Fruit fly (Drosophila melanogaster) whole organism, wandering third instar larva: ENCODE results near the gene CG15530.

Experiments used
- Abd-B ChIP-seq: fragments of >200 bp; optimal IDR thresholded peaks from 2 replicates; lab custom pipeline; 2017; ENCODE audit warnings: missing biosample characterization, missing genetic modification characterization
- CG32264 ChIP-seq: fragments of 200-800 bp; sonication (Bioruptor generic); optimal IDR thresholded peaks from 2 replicates; lab custom pipeline; 2016; ENCODE audit warnings: missing biosample characterization, missing genetic modification characterization
- CG9705 ChIP-seq: fragments of 200-800 bp; sonication (Bioruptor generic); optimal IDR thresholded peaks from 2 replicates; lab custom pipeline; 2018; ENCODE audit warnings: missing biosample characterization, mild to moderate bottlenecking, missing genetic modification characterization
- CrebA ChIP-seq: fragments of 200-800 bp; sonication (Bioruptor generic); optimal IDR thresholded peaks from 2 replicates; lab custom pipeline; 2016; ENCODE audit warnings: missing biosample characterization, mild to moderate bottlenecking, missing genetic modification characterization, borderline replicate concordance
- Dfd ChIP-seq: fragments of >200 bp; optimal IDR thresholded peaks from 2 replicates; lab custom pipeline; 2017; ENCODE audit warnings: missing biosample characterization, missing genetic modification characterization
- Dif ChIP-seq: fragments of 200-275, 200-300 bp; sonication (Bioruptor generic); optimal IDR thresholded peaks from 2 replicates; lab custom pipeline; 2018; ENCODE audit warnings: missing biosample characterization, missing genetic modification characterization; ENCODE audit not compliant: partially characterized antibody
- GATAd ChIP-seq: sonication (Bioruptor generic); optimal IDR thresholded peaks from 2 replicates; lab custom pipeline; 2016; ENCODE audit warnings: missing biosample characterization, missing genetic modification characterization
- HLH106 ChIP-seq: fragments of 200-800 bp; optimal IDR thresholded peaks from 3 replicates; lab custom pipeline; 2019; ENCODE audit warnings: missing biosample characterization, mild to moderate bottlenecking, missing genetic modification characterization, moderate library complexity
- Hnf4 ChIP-seq: fragments of 200-800 bp; sonication (Bioruptor generic); optimal IDR thresholded peaks from 2 replicates; lab custom pipeline; 2016; ENCODE audit warnings: missing biosample characterization, mild to moderate bottlenecking, missing genetic modification characterization
- Hr78 ChIP-seq: fragments of >200 bp; optimal IDR thresholded peaks from 2 replicates; lab custom pipeline; 2017; ENCODE audit warnings: missing biosample characterization, missing genetic modification characterization
- Hr83 ChIP-seq: fragments of 200-300 bp; sonication (Bioruptor generic); optimal IDR thresholded peaks from 2 replicates; lab custom pipeline; 2016; ENCODE audit warnings: missing biosample characterization, mild to moderate bottlenecking, missing genetic modification characterization, moderate library complexity; ENCODE audit not compliant: poor library complexity, severe bottlenecking
- Jra ChIP-seq: sonication (Bioruptor generic); optimal IDR thresholded peaks from 2 replicates; lab custom pipeline; 2016; ENCODE audit warnings: missing biosample characterization, missing genetic modification characterization
- Mio ChIP-seq: sonication (Bioruptor generic); optimal IDR thresholded peaks from 2 replicates; lab custom pipeline; 2016; ENCODE audit warnings: missing biosample characterization, missing genetic modification characterization
- Myc ChIP-seq: fragments of >200 bp; optimal IDR thresholded peaks from 2 replicates; lab custom pipeline; 2017
- N ChIP-seq: fragments of >200 bp; optimal IDR thresholded peaks from 2 replicates; lab custom pipeline; 2018; ENCODE audit warnings: missing biosample characterization, missing external identifiers, missing genetic modification characterization
- OdsH ChIP-seq: fragments of 200-800 bp; sonication (Bioruptor generic); optimal IDR thresholded peaks from 2 replicates; lab custom pipeline; 2016; ENCODE audit warnings: missing biosample characterization, mild to moderate bottlenecking, missing genetic modification characterization
- Rel ChIP-seq, 2 experiments: fragments of 200-800 bp; sonication (Bioruptor generic) in 1 of 2; optimal IDR thresholded peaks; 2 replicates in 1 of 2; 3 replicates in 1 of 2; lab custom pipeline; 2016 to 2019; ENCODE audit warnings: mild to moderate bottlenecking in 2 of 2, missing biosample characterization in 2 of 2, missing genetic modification characterization in 2 of 2, moderate library complexity in 1 of 2
- Sp1 ChIP-seq: fragments of 200-800 bp; sonication (Bioruptor generic); optimal IDR thresholded peaks from 3 replicates; lab custom pipeline; 2019; ENCODE audit warnings: missing biosample characterization, mild to moderate bottlenecking, missing genetic modification characterization, moderate library complexity
- Vsx2 ChIP-seq: fragments of 200-300, 225-300 bp; sonication (Bioruptor generic); optimal IDR thresholded peaks from 2 replicates; lab custom pipeline; 2018; ENCODE audit warnings: missing biosample characterization, missing genetic modification characterization; ENCODE audit not compliant: partially characterized antibody
- br ChIP-seq: fragments of 200-800 bp; sonication (Bioruptor generic); optimal IDR thresholded peaks from 2 replicates; lab custom pipeline; 2016; ENCODE audit warnings: missing biosample characterization, missing genetic modification characterization
- brk ChIP-seq: fragments of 200-800 bp; sonication (Bioruptor generic); optimal IDR thresholded peaks from 2 replicates; lab custom pipeline; 2016; ENCODE audit warnings: missing biosample characterization, mild to moderate bottlenecking, missing genetic modification characterization
- dl ChIP-seq, 2 experiments: fragments of 175-275, 200-275 bp in 1 of 2; fragments of 200-275 bp in 1 of 2; sonication (Bioruptor generic); optimal IDR thresholded peaks; lab custom pipeline; 2018; ENCODE audit warnings: mild to moderate bottlenecking in 2 of 2, missing biosample characterization in 2 of 2, missing genetic modification characterization in 2 of 2, moderate library complexity in 2 of 2; ENCODE audit not compliant: partially characterized antibody in 2 of 2, insufficient read depth in 1 of 2
- dmrt93B ChIP-seq: fragments of 200-800 bp; sonication (Bioruptor generic); optimal IDR thresholded peaks from 2 replicates; lab custom pipeline; 2018; ENCODE audit warnings: missing biosample characterization, mild to moderate bottlenecking, missing genetic modification characterization
- dsf ChIP-seq: sonication (Bioruptor generic); optimal IDR thresholded peaks from 2 replicates; lab custom pipeline; 2016; ENCODE audit warnings: missing biosample characterization, missing genetic modification characterization, borderline replicate concordance
- ey ChIP-seq: fragments of 200-800 bp; sonication (Bioruptor generic); optimal IDR thresholded peaks from 2 replicates; lab custom pipeline; 2016; ENCODE audit warnings: missing biosample characterization, missing genetic modification characterization
- foxo ChIP-seq, 2 experiments: fragments of 200-800 bp; sonication (Bioruptor generic); optimal IDR thresholded peaks; 2 replicates in 1 of 2; 3 replicates in 1 of 2; lab custom pipeline; 2016 to 2017; ENCODE audit warnings: missing biosample characterization in 2 of 2, missing genetic modification characterization in 2 of 2
- fru ChIP-seq: fragments of 200-800 bp; sonication (Bioruptor generic); optimal IDR thresholded peaks from 3 replicates; lab custom pipeline; 2016; ENCODE audit warnings: missing biosample characterization, mild to moderate bottlenecking, missing genetic modification characterization
- h ChIP-seq: fragments of 200-800 bp; sonication (Bioruptor generic); optimal IDR thresholded peaks from 3 replicates; lab custom pipeline; 2016; ENCODE audit warnings: missing biosample characterization, mild to moderate bottlenecking, missing genetic modification characterization
- jim ChIP-seq: fragments of 175-275, 200-325 bp; sonication (Bioruptor generic); optimal IDR thresholded peaks from 2 replicates; lab custom pipeline; 2016; ENCODE audit warnings: missing biosample characterization, mild to moderate bottlenecking, missing genetic modification characterization
- lola ChIP-seq: fragments of >200 bp; optimal IDR thresholded peaks from 2 replicates; lab custom pipeline; 2017; ENCODE audit warnings: missing biosample characterization, missing genetic modification characterization
- pan ChIP-seq: fragments of >200 bp; optimal IDR thresholded peaks from 2 replicates; lab custom pipeline; 2017
- psq ChIP-seq: fragments of 200-800 bp; sonication (Bioruptor generic); optimal IDR thresholded peaks from 3 replicates; lab custom pipeline; 2017; ENCODE audit warnings: missing biosample characterization, mild to moderate bottlenecking, missing genetic modification characterization, moderate library complexity
- rgr ChIP-seq: fragments of 200-800 bp; sonication (Bioruptor generic); optimal IDR thresholded peaks from 3 replicates; lab custom pipeline; 2016; ENCODE audit warnings: missing biosample characterization, mild to moderate bottlenecking, missing genetic modification characterization
- sage ChIP-seq: fragments of 200-800 bp; sonication (Bioruptor generic); optimal IDR thresholded peaks from 2 replicates; lab custom pipeline; 2016; ENCODE audit warnings: missing biosample characterization, mild to moderate bottlenecking, missing genetic modification characterization
- sv ChIP-seq: fragments of 200-800 bp; sonication (Bioruptor generic); optimal IDR thresholded peaks from 3 replicates; lab custom pipeline; 2016; ENCODE audit warnings: missing biosample characterization, missing genetic modification characterization
- tai ChIP-seq: sonication (Bioruptor generic); optimal IDR thresholded peaks from 2 replicates; lab custom pipeline; 2016; ENCODE audit warnings: missing biosample characterization, missing genetic modification characterization
- usp ChIP-seq: fragments of >200 bp; optimal IDR thresholded peaks from 2 replicates; lab custom pipeline; 2017; ENCODE audit warnings: missing biosample characterization, missing genetic modification characterization
- woc ChIP-seq: sonication (Bioruptor generic); optimal IDR thresholded peaks from 2 replicates; lab custom pipeline; 2016; ENCODE audit warnings: missing biosample characterization, mild to moderate bottlenecking, missing genetic modification characterization

The CG15530 gene

DNA sequence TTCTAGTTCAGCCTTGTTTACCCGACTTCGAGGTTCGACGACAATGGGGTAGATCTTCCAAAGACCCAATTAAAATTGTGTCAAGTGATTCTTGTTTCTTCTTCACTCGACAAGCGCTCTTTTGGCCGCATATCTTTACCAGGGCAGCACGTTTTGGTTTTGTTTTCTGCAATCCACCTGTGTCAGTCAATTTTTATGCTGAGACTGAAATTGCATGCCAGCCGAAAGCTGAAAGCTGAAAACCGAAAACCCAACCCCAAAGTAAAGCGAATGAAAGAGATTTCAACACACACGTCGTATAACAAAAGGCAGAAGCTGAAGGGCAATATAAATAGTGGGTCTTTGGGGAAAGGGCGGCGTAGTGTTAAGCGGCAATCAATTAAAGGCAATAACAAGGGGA lies 11.7 kb downstream of the CG15530 start:
- TF ChIP-seq dsf (GFP tag; lab: Kevin White, UChicago), result no peak
- TF ChIP-seq dmrt93B (GFP tag; lab: Kevin White, UChicago), result no peak
- no peak for TF ChIP-seq jim
- TF ChIP-seq GATAd (GFP tag; lab: Kevin White, UChicago), result no peak
- TF ChIP-seq Mio (GFP tag; lab: Kevin White, UChicago), result no peak
- TF ChIP-seq ey (GFP tag; lab: Kevin White, UChicago), result no peak
- no peak for TF ChIP-seq N
- TF ChIP-seq Dif, result no peak
- TF ChIP-seq foxo (GFP tag; optimal IDR thresholded peaks at IDR 0.05; lab: Kevin White, UChicago), result no peak

DNA sequence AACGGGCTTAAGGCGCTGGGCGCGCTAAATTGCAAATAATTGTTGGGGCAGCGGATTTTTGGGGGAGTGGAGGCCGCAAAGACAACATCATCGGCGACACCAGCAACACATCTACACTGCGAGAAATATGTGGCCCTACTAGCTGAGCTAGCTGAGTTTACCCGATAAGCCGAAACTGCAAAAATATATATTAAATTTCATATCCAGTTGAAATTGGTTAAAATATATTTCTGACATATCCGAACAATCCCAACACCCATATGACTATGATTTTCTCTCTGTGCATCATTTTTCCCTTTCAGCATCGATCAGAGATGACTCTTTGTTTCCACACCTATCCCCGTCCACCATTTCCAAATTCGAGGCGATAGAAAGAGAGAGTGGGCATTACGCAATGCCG lies 12.2 kb downstream of the CG15530 start:
- peak; percentile 32 for TF ChIP-seq Hnf4 (GFP tag; lab: Kevin White, UChicago)
- peak; percentile 36 for TF ChIP-seq CG32264 (GFP tag; lab: Kevin White, UChicago)
- TF ChIP-seq Hr83 (GFP tag; lab: Kevin White, UChicago), result no peak
- no peak for TF ChIP-seq Vsx2 (GFP tag; lab: Kevin White, UChicago)
- no peak for TF ChIP-seq Hr78 (GFP tag; lab: Kevin White, UChicago)
- no peak for TF ChIP-seq tai
- TF ChIP-seq dl (GFP tag; optimal IDR thresholded peaks at IDR 0.05; lab: Kevin White, UChicago; ENCODE audit: insufficient read depth in 1 of 2, partially characterized antibody in 2 of 2), result no peak
- TF ChIP-seq lola (GFP tag; lab: Kevin White, UChicago), result no peak
- no peak for TF ChIP-seq CG9705
- peak; percentile 63 for TF ChIP-seq ey (GFP tag; lab: Kevin White, UChicago)
- no peak for TF ChIP-seq Dfd (GFP tag; lab: Kevin White, UChicago)
- peak; percentile 63 for TF ChIP-seq rgr (GFP tag; lab: Kevin White, UChicago)
- TF ChIP-seq foxo (GFP tag; optimal IDR thresholded peaks at IDR 0.05; lab: Kevin White, UChicago), result peak in 1 of 2 experiments; percentile 67
- no peak for TF ChIP-seq jim
- TF ChIP-seq HLH106 (tag; lab: Kevin White, UChicago), result peak; percentile 62
- no peak for TF ChIP-seq Abd-B
- TF ChIP-seq h (GFP tag; lab: Kevin White, UChicago), result peak; percentile 76
- TF ChIP-seq Myc, result no peak
- TF ChIP-seq Rel (GFP tag; optimal IDR thresholded peaks at IDR 0.05; lab: Kevin White, UChicago), result no peak
- no peak for TF ChIP-seq Rel (tag; optimal IDR thresholded peaks at IDR 0.05; lab: Kevin White, UChicago)
- no peak for TF ChIP-seq CrebA
- TF ChIP-seq sage (GFP tag; lab: Kevin White, UChicago), result no peak
- TF ChIP-seq N, result no peak
- no peak for TF ChIP-seq pan
- TF ChIP-seq dmrt93B (GFP tag; lab: Kevin White, UChicago), result no peak
- TF ChIP-seq fru (GFP tag; lab: Kevin White, UChicago), result peak; percentile 69
- peak; percentile 48 for TF ChIP-seq sv (GFP tag; lab: Kevin White, UChicago)
- no peak for TF ChIP-seq Dif
- peak; percentile 17 for TF ChIP-seq woc (GFP tag; lab: Kevin White, UChicago)
- TF ChIP-seq psq (GFP tag; lab: Kevin White, UChicago), result peak; percentile 44
- no peak for TF ChIP-seq usp (GFP tag; lab: Kevin White, UChicago)
- peak; percentile 67 for TF ChIP-seq br (GFP tag; lab: Kevin White, UChicago)
- TF ChIP-seq dsf (GFP tag; lab: Kevin White, UChicago), result no peak
- peak; percentile 46 for TF ChIP-seq OdsH
- TF ChIP-seq GATAd (GFP tag; lab: Kevin White, UChicago), result no peak
- no peak for TF ChIP-seq brk (GFP tag; lab: Kevin White, UChicago)
- TF ChIP-seq Mio (GFP tag; lab: Kevin White, UChicago), result no peak
- no peak for TF ChIP-seq Jra (GFP tag; lab: Kevin White, UChicago)
- peak; percentile 39 for TF ChIP-seq Sp1 (GFP tag; lab: Kevin White, UChicago)

DNA sequence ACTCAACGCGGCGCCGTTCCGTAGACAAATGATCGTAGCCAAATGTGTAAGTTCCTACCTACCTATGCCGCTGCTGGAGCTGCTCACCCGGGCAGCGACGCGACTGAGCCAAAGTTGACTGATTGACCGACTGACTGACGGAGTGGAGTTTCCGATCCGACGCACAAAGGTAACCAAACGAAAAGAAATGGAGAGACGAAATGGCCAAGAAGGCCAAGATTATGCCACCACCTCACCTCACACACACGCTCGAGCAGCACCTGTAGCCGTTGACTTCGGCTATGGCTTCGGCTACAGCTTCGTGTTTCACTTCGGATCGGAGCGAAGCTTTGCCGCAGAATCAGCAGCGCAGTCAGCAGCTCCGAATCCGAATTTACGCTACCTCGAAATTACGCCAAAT lies 13.4 kb downstream of the CG15530 start, which contains the start of gene CG9747:
TSS of gene CG9747 (minus strand) at position 206 of the 400 bp plus-strand sequence.
- TF ChIP-seq sv (GFP tag; lab: Kevin White, UChicago), result no peak
- TF ChIP-seq dsf (GFP tag; lab: Kevin White, UChicago), result no peak
- TF ChIP-seq Mio (GFP tag; lab: Kevin White, UChicago), result no peak
- no peak for TF ChIP-seq CG9705
- TF ChIP-seq CG32264 (GFP tag; lab: Kevin White, UChicago), result no peak
- TF ChIP-seq psq (GFP tag; lab: Kevin White, UChicago), result no peak
- TF ChIP-seq jim, result no peak
- no peak for TF ChIP-seq Rel (GFP tag; optimal IDR thresholded peaks at IDR 0.05; lab: Kevin White, UChicago)
- TF ChIP-seq Rel (tag; optimal IDR thresholded peaks at IDR 0.05; lab: Kevin White, UChicago), result no peak
- TF ChIP-seq GATAd (GFP tag; lab: Kevin White, UChicago), result no peak
- TF ChIP-seq HLH106 (tag; lab: Kevin White, UChicago), result no peak
- no peak for TF ChIP-seq lola (GFP tag; lab: Kevin White, UChicago)
- no peak for TF ChIP-seq Vsx2 (GFP tag; lab: Kevin White, UChicago)
